Worm (Caenorhabditis elegans) whole organism, midembryonic: ENCODE measurements around the gene C41H7.2.

Experiments
- T22C8.4 ChIP-seq: fragments of 200-800 bp; sonication (Bioruptor generic); IDR thresholded peaks from 2 replicates; pipeline ENCODE4 v1.3.6; 2022; ENCODE audit warnings: missing genetic modification characterization, missing compliant biosample characterization
- cog-1 ChIP-seq: sonication (generic microtip); optimal IDR thresholded peaks from 2 replicates; lab custom pipeline; 2016; ENCODE audit warnings: missing genetic modification characterization, missing compliant biosample characterization
- flt-1 ChIP-seq: fragments of 200-800 bp; sonication (Bioruptor generic); IDR thresholded peaks from 2 replicates; pipeline ENCODE4 v1.3.6; 2022; ENCODE audit warnings: missing genetic modification characterization, missing compliant biosample characterization
- med-1 ChIP-seq: sonication (generic microtip); optimal IDR thresholded peaks from 2 replicates; lab custom pipeline; 2017; ENCODE audit warnings: missing genetic modification characterization, mild to moderate bottlenecking, missing compliant biosample characterization, antibody characterized with exemption, missing genetic modification reagents; ENCODE audit not compliant: insufficient read depth
- ref-1 ChIP-seq: fragments of 200-800 bp; sonication (Bioruptor generic); conservative IDR thresholded peaks from 2 replicates; pipeline ENCODE4 v1.3.6; 2022; ENCODE audit warnings: missing genetic modification reagents, missing genetic modification characterization, missing compliant biosample characterization
- tab-1 ChIP-seq: fragments of 200-800 bp; sonication (Bioruptor generic); IDR thresholded peaks from 2 replicates; pipeline ENCODE4 v1.3.6; 2022; ENCODE audit warnings: missing genetic modification characterization, missing compliant biosample characterization
- ztf-23 ChIP-seq: fragments of 200-800 bp; sonication (Bioruptor generic); IDR thresholded peaks from 2 replicates; pipeline ENCODE4 v1.3.6; 2022; ENCODE audit warnings: missing genetic modification reagents, missing genetic modification characterization, missing compliant biosample characterization
- ztf-29 ChIP-seq: fragments of 200-800 bp; sonication (Bioruptor generic); IDR thresholded peaks from 2 replicates; pipeline ENCODE4 v1.3.6; 2022; ENCODE audit warnings: missing genetic modification reagents, missing genetic modification characterization, missing compliant biosample characterization

ce11 chrII:3023381-3023935 is 8.8 kb downstream of the C41H7.2 start, which contains the start of gene clec-2:
- TF ChIP-seq flt-1 (no peak), ztf-29 (GFP tag; lab: Robert Waterston, UW) (no peak), cog-1 (tag; lab: Kevin White, UChicago) (no peak), ref-1 (GFP tag; lab: Robert Waterston, UW) (no peak), ztf-23 (no peak), tab-1 (GFP tag; lab: Robert Waterston, UW) (no peak), T22C8.4 (GFP tag; lab: Robert Waterston, UW) (no peak), med-1 (no peak)
